Worm (Caenorhabditis elegans) whole organism, early embryonic: ENCODE measurements around the gene wrn-1.
A peak's percentile ranks its signal among the peaks of the same experiment; 100 is the strongest.

Experiments used
- B0310.2 ChIP-seq: sonication (generic microtip); optimal IDR thresholded peaks from 2 replicates; lab custom pipeline; 2016; ENCODE audit warnings: mild to moderate bottlenecking, missing genetic modification characterization, missing compliant biosample characterization
- F13C5.2 ChIP-seq: sonication (generic microtip); optimal IDR thresholded peaks from 2 replicates; lab custom pipeline; 2017; ENCODE audit warnings: mild to moderate bottlenecking, missing genetic modification characterization, inconsistent platforms, missing compliant biosample characterization
- aly-1 ChIP-seq: sonication (generic microtip); optimal IDR thresholded peaks from 2 replicates; lab custom pipeline; 2016; ENCODE audit warnings: missing genetic modification characterization, missing compliant biosample characterization
- ama-1 ChIP-seq: fragments of 150-350 bp; optimal IDR thresholded peaks from 2 replicates; lab custom pipeline; 2014
- ceh-13 ChIP-seq: fragments of 200-800 bp; sonication (Bioruptor generic); optimal IDR thresholded peaks from 2 replicates; lab custom pipeline; 2018; ENCODE audit warnings: mild to moderate bottlenecking, missing genetic modification characterization, missing compliant biosample characterization
- ceh-36 ChIP-seq: sonication (generic microtip); optimal IDR thresholded peaks from 2 replicates; lab custom pipeline; 2016; ENCODE audit warnings: missing genetic modification characterization, inconsistent platforms, missing compliant biosample characterization
- ets-7 ChIP-seq: sonication (generic microtip); optimal IDR thresholded peaks from 2 replicates; lab custom pipeline; 2016; ENCODE audit warnings: missing genotype, missing genetic modification characterization, missing compliant biosample characterization
- flt-1 ChIP-seq: fragments of 200-800 bp; sonication (Bioruptor generic); IDR thresholded peaks from 2 replicates; pipeline ENCODE4 v1.3.6; 2022; ENCODE audit warnings: missing genetic modification characterization, missing compliant biosample characterization
- hmbx-1 ChIP-seq: sonication (generic microtip); optimal IDR thresholded peaks from 2 replicates; lab custom pipeline; 2016; ENCODE audit warnings: mild to moderate bottlenecking, missing genetic modification characterization, missing compliant biosample characterization
- hmg-4 ChIP-seq: fragments of 200-800 bp; sonication (Bioruptor generic); optimal IDR thresholded peaks from 2 replicates; lab custom pipeline; 2018; ENCODE audit warnings: mild to moderate bottlenecking, missing genetic modification characterization, missing compliant biosample characterization
- hnd-1 ChIP-seq: sonication (generic microtip); optimal IDR thresholded peaks from 2 replicates; lab custom pipeline; 2016; ENCODE audit warnings: missing genetic modification characterization, missing compliant biosample characterization
- pes-1 ChIP-seq: fragments of 200-800 bp; sonication (Bioruptor generic); IDR thresholded peaks from 2 replicates; pipeline ENCODE4 v1.3.6; 2022; ENCODE audit warnings: missing genetic modification reagents, missing genetic modification characterization, missing compliant biosample characterization
- scrt-1 ChIP-seq: fragments of 200-800 bp; sonication (Bioruptor generic); IDR thresholded peaks from 2 replicates; pipeline ENCODE4 v1.3.6; 2022; ENCODE audit warnings: missing genetic modification characterization, missing compliant biosample characterization
- sea-1 ChIP-seq: fragments of 200-800 bp; sonication (Bioruptor generic); conservative IDR thresholded peaks from 2 replicates; pipeline ENCODE4 v1.3.6; 2022; ENCODE audit warnings: missing genetic modification characterization, missing compliant biosample characterization
- tbx-11 ChIP-seq: fragments of 200-800 bp; sonication (Bioruptor generic); IDR thresholded peaks from 2 replicates; pipeline ENCODE4 v1.3.6; 2022; ENCODE audit warnings: missing genetic modification characterization, missing compliant biosample characterization
- tbx-37 ChIP-seq: fragments of 200-800 bp; sonication (Bioruptor generic); conservative IDR thresholded peaks from 2 replicates; pipeline ENCODE4 v1.3.6; 2022; ENCODE audit warnings: missing genetic modification reagents, missing genetic modification characterization, missing compliant biosample characterization
- tra-4 ChIP-seq: sonication (generic microtip); optimal IDR thresholded peaks from 2 replicates; lab custom pipeline; 2017; ENCODE audit warnings: missing genetic modification characterization, missing compliant biosample characterization

wrn-1 gene

ce11 chrII:6582758-6583157 is 28.0 kb downstream of the wrn-1 start, which contains the start of gene C56C10.4:
C56C10.4 (plus strand) TSS chrII:6583058.
- TF ChIP-seq pes-1 (GFP tag; lab: Robert Waterston, UW) (no peak), F13C5.2 (no peak), scrt-1 (GFP tag; lab: Robert Waterston, UW) (no peak), tra-4 (tag; lab: Kevin White, UChicago) (no peak), hmg-4 (GFP tag; lab: Kevin White, UChicago) (no peak), sea-1 (GFP tag; lab: Robert Waterston, UW) (no peak), ama-1 (lab: Kevin White, UChicago) (no peak), hnd-1 (tag; lab: Kevin White, UChicago) (no peak), ceh-36 (no peak), B0310.2 (tag; lab: Kevin White, UChicago) (no peak)

- TF ChIP-seq pes-1 (GFP tag; lab: Robert Waterston, UW) (no peak), hnd-1 (tag; lab: Kevin White, UChicago) (no peak), aly-1 (no peak), ceh-36 (no peak), hmg-4 (GFP tag; lab: Kevin White, UChicago) (no peak), ama-1 (lab: Kevin White, UChicago) (no peak), hmbx-1 (tag; lab: Kevin White, UChicago) (no peak), ets-7 (tag; lab: Kevin White, UChicago) (no peak)
Measured at ce11 chrII:6587264-6587870, 32.6 kb downstream of the wrn-1 start, which contains the start of gene C56C10.7. C56C10.7 (minus strand) TSS chrII:6587575.

DNA sequence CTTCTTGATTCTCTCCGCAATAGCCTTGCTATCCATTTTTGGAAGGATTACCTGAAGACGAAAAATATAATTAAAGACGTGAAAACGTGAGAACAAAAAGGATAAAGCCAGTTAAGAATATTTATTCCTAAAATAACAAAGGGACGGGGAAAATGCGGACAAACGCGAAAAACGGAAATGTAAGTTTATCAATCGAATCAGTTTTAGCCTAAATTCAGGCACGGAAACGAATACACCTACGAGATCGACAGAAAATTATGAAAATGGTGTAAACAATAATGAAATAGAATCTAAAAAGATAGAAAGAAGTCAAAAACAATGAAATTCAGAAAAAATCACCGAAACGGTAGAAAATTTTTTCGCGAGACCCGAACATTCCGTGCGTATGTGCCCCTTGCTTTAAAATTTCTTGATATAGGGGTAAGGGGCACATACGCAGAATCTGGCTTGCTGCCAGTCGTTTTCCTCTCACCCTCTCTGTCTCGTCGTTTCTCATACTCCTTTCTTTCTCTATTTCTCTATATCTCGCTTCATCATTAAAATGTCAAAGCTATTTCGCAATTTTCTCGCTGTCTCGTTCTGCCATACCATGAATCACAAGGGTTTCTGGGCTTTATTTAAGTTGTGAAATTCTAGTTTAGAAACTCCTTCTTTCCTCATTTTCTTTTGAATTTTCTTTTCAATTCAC is 34.0 kb downstream of the wrn-1 start, which contains the start of gene icd-1:
icd-1 (minus strand) TSS at position 51 of the 688 bp plus-strand sequence.
- TF ChIP-seq ets-7 (tag; lab: Kevin White, UChicago), result peak; percentile 25
- peak; percentile 1 for TF ChIP-seq hmg-4 (GFP tag; lab: Kevin White, UChicago)
- peak; percentile 72 for TF ChIP-seq F13C5.2
- no peak for TF ChIP-seq flt-1

- TF ChIP-seq ceh-36 (no peak), B0310.2 (tag; lab: Kevin White, UChicago) (no peak), pes-1 (GFP tag; lab: Robert Waterston, UW) (no peak), hmg-4 (GFP tag; lab: Kevin White, UChicago) (no peak), hnd-1 (tag; lab: Kevin White, UChicago) (no peak), ceh-13 (GFP tag; lab: Kevin White, UChicago) (no peak), scrt-1 (GFP tag; lab: Robert Waterston, UW) (no peak), ets-7 (tag; lab: Kevin White, UChicago) (no peak), tra-4 (tag; lab: Kevin White, UChicago) (no peak), aly-1 (no peak), F13C5.2 (no peak), tbx-37 (GFP tag; lab: Robert Waterston, UW) (no peak), sea-1 (GFP tag; lab: Robert Waterston, UW) (no peak), hmbx-1 (tag; lab: Kevin White, UChicago) (no peak), ama-1 (lab: Kevin White, UChicago) (no peak), tbx-11 (no peak), flt-1 (no peak)
Measured at ce11 chrII:6589408-6589807, 34.6 kb downstream of the wrn-1 start, which contains the start of gene vps-32.1. vps-32.1 (plus strand) TSS chrII:6589708.

ce11 chrII:6591000-6591399 is 36.2 kb downstream of the wrn-1 start:
- TF ChIP-seq tbx-37 (GFP tag; lab: Robert Waterston, UW) (no peak), sea-1 (GFP tag; lab: Robert Waterston, UW) (no peak), hmg-4 (GFP tag; lab: Kevin White, UChicago) (no peak), hmbx-1 (tag; lab: Kevin White, UChicago) (no peak), ceh-36 (no peak), tbx-11 (no peak), tra-4 (tag; lab: Kevin White, UChicago) (no peak), ama-1 (lab: Kevin White, UChicago) (no peak), pes-1 (GFP tag; lab: Robert Waterston, UW) (no peak), ets-7 (tag; lab: Kevin White, UChicago) (no peak), scrt-1 (GFP tag; lab: Robert Waterston, UW) (no peak), flt-1 (no peak), B0310.2 (tag; lab: Kevin White, UChicago) (no peak), F13C5.2 (no peak), hnd-1 (tag; lab: Kevin White, UChicago) (no peak), aly-1 (no peak)

ce11 chrII:6592251-6592650 is 37.5 kb downstream of the wrn-1 start, which contains the start of gene C56C10.9:
C56C10.9 (minus strand) TSS chrII:6592351.
- TF ChIP-seq pes-1 (GFP tag; lab: Robert Waterston, UW) (no peak), tbx-37 (GFP tag; lab: Robert Waterston, UW) (no peak), tbx-11 (no peak), F13C5.2 (no peak), aly-1 (no peak)

DNA sequence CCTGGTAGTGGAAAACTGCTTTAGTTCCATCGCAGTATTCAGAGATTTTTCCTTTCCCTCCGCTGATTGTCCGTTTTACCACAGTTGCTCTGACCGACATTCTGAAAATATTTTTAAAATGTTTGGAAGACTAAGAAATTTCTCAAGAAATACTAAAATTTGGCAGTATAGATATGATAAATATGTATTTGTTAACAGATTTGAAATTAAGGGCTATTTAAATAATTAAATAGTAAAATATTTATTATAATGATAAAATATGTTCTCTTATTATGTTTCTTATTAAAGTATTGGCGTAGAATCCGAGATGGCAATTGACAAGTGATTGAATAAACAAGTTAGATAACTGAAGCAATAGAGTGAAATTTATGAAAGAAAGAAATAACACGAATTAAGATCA is 39.4 kb downstream of the wrn-1 start, which contains the start of gene aipr-1:
aipr-1 (minus strand) TSS at position 101 of the 400 bp plus-strand sequence.
- TF ChIP-seq hmbx-1 (tag; lab: Kevin White, UChicago), result no peak
- no peak for TF ChIP-seq ama-1 (lab: Kevin White, UChicago)
- TF ChIP-seq ets-7 (tag; lab: Kevin White, UChicago), result no peak
